Fruit fly (Drosophila melanogaster): Measurements from ENCODE around the gene CG9192.

Gene CG9192

dm6 chr3L:1204674-1205547 is 33.2 kb downstream of the CG9192 start, which contains the start of gene CG9119 (continued):
- TF ChIP-seq CG3163 (GFP tag; optimal IDR thresholded peaks at IDR 0.05) (peak; percentile 20), dimm (GFP tag; IDR thresholded peaks at IDR 0.05) (no peak), CG9797 (GFP tag; optimal IDR thresholded peaks at IDR 0.05) (no peak), CG11085 (GFP tag; IDR thresholded peaks at IDR 0.05) (no peak), CG31441 (GFP tag; IDR thresholded peaks at IDR 0.05) (peak; percentile 61; the same call in 1 of the 2 replicates), Vsx1 (GFP tag; optimal IDR thresholded peaks at IDR 0.05) (peak; percentile 81), Hr3 (GFP tag; optimal IDR thresholded peaks at IDR 0.05) (peak; percentile 57), CG6654 (GFP tag; optimal IDR thresholded peaks at IDR 0.05) (peak; percentile 32), CG8765 (GFP tag; IDR thresholded peaks at IDR 0.05) (no peak), Atf-2 (GFP tag; optimal IDR thresholded peaks at IDR 0.05) (peak; percentile 54), CG17829 (tag; optimal IDR thresholded peaks at IDR 0.05) (peak; percentile 52), grau (tag; optimal IDR thresholded peaks at IDR 0.05) (peak; percentile 95), CG31365 (tag; optimal IDR thresholded peaks at IDR 0.05) (peak; percentile 9), CG5245 (GFP tag; optimal IDR thresholded peaks at IDR 0.05) (peak; percentile 33), fd64A (GFP tag; optimal IDR thresholded peaks at IDR 0.05) (peak; percentile 45), zen2 (GFP tag; IDR thresholded peaks at IDR 0.05; ENCODE audit: partially characterized antibody) (no peak), kni (GFP tag; optimal IDR thresholded peaks at IDR 0.05) (peak; percentile 49), Stat92E (GFP tag; optimal IDR thresholded peaks at IDR 0.05) (no peak), sens-2 (GFP tag; IDR thresholded peaks at IDR 0.05) (no peak), Ravus (GFP tag; IDR thresholded peaks at IDR 0.05) (0 out of 2 replicates have a peak, but pooled peaks have one; percentile 1), slou (GFP tag; optimal IDR thresholded peaks at IDR 0.05) (no peak), bsh (GFP tag; optimal IDR thresholded peaks at IDR 0.05) (peak in 1 of 2 experiments; percentile 57), CG7786 (GFP tag; optimal IDR thresholded peaks at IDR 0.05) (peak; percentile 76), Chrac-16 (GFP tag; optimal IDR thresholded peaks at IDR 0.05) (peak; percentile 42), CG7556 (GFP tag; optimal IDR thresholded peaks at IDR 0.05) (peak; percentile 78), CG10209 (GFP tag; optimal IDR thresholded peaks at IDR 0.05) (peak; percentile 74), pzg (GFP tag; optimal IDR thresholded peaks at IDR 0.05) (no peak), chif (GFP tag; optimal IDR thresholded peaks at IDR 0.05) (peak; percentile 37 to 42), Nf-YC (tag; optimal IDR thresholded peaks at IDR 0.05) (peak; percentile 54), pho (GFP tag; optimal IDR thresholded peaks at IDR 0.05) (peak; percentile 70), ase (GFP tag; IDR thresholded peaks at IDR 0.05) (0 out of 3 replicates have a peak, but pooled peaks have one; percentile 11), sisA (GFP tag; IDR thresholded peaks at IDR 0.05) (no peak; the same call in 1 of the 2 replicates), inv (GFP tag; IDR thresholded peaks at IDR 0.05; ENCODE audit: partially characterized antibody) (no peak), CG14014 (GFP tag; IDR thresholded peaks at IDR 0.05) (peak; percentile 55; the same call in 1 of the 2 replicates), dati (GFP tag; IDR thresholded peaks at IDR 0.05) (no peak), gcm2 (GFP tag; optimal IDR thresholded peaks at IDR 0.05) (no peak), GATAe (GFP tag; conservative IDR thresholded peaks at IDR 0.05) (peak; percentile 41), nau (GFP tag; optimal IDR thresholded peaks at IDR 0.05) (peak; percentile 51), TFAM (GFP tag; optimal IDR thresholded peaks at IDR 0.05) (no peak), CG7928 (GFP tag; optimal IDR thresholded peaks at IDR 0.05) (peak; percentile 13), sima (GFP tag; optimal IDR thresholded peaks at IDR 0.05) (no peak), ems (GFP tag; optimal IDR thresholded peaks at IDR 0.05) (peak; percentile 35), CG6854 (GFP tag; optimal IDR thresholded peaks at IDR 0.05) (no peak), Asciz (GFP tag; optimal IDR thresholded peaks at IDR 0.05) (peak; percentile 11), bbx (GFP tag; IDR thresholded peaks at IDR 0.05; ENCODE audit: partially characterized antibody) (no peak), ERR (GFP tag; optimal IDR thresholded peaks at IDR 0.05) (peak; percentile 82), abd-A (tag; optimal IDR thresholded peaks at IDR 0.05) (peak; percentile 89), CG2712 (tag; optimal IDR thresholded peaks at IDR 0.05) (peak; percentile 66)

Measured in whole organism, embryonic.